Fruit fly (Drosophila melanogaster): ENCODE measurements around the gene RpL36.

DNA sequence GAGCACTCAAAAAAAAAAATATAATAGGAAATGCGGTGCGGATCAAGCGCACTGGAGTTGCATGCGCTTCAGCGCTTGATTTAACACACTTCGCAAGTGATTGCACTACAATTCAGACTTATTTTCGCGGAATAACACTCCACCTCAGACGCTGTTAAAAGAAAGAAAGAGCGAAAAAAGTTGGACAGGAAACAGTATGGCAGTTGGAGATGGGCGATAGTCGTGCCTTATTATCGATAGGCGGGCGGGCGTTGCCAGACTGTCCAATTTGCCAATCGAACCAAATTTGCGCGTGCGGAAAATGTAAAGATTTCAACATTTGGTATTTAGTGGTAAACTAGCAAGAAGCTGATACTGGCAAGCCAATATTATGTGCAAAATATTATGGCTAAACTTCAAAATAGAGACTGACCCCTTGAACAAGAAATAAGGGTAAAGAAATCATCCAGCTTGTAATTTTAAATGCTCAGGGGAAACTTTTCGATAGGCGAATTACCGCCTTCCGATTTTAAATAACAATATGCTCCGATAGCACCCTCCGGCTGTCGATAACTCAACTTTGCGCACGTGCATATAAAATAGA is at the start of gene RpL36, which contains the start of gene Mybbp1A:
- no peak for TF ChIP-seq Sin3A (optimal IDR thresholded peaks at IDR 0.05)
- TF ChIP-seq Myc (optimal IDR thresholded peaks at IDR 0.05) = no peak
- no peak for TF ChIP-seq h (optimal IDR thresholded peaks at IDR 0.05)

All from Kc167 (cell line).